Worm (Caenorhabditis elegans): ENCODE measurements around the gene F48E8.2.

- TF ChIP-seq W03F9.2 (tag; optimal IDR thresholded peaks at IDR 0.05) (no peak), dao-5 (tag; optimal IDR thresholded peaks at IDR 0.05) (no peak), him-1 (tag; optimal IDR thresholded peaks at IDR 0.05) (no peak)
These were observed 14.7 kb downstream of the F48E8.2 start, which contains the start of the genes R02F2.6 and R02F2.5 for ce11 chrIII:5478824-5479368.
